Fruit fly (Drosophila melanogaster) whole organism, adult: ENCODE data around the gene CG2247.

ENCODE experiments used
- CG11617 ChIP-seq: fragments of 200-800 bp; sonication (Bioruptor generic); optimal IDR thresholded peaks from 2 replicates; lab custom pipeline; 2017; ENCODE audit warnings: mild to moderate bottlenecking, missing biosample characterization, missing genetic modification reagents, missing genetic modification characterization
- CG12768 ChIP-seq: fragments of 200-800 bp; sonication (Bioruptor generic); optimal IDR thresholded peaks from 2 replicates; lab custom pipeline; 2017; ENCODE audit warnings: missing biosample characterization, missing genetic modification characterization, mild to moderate bottlenecking, moderate library complexity, missing genetic modification reagents
- CG14711 ChIP-seq: fragments of 200-800 bp; sonication (Bioruptor generic); optimal IDR thresholded peaks from 2 replicates; lab custom pipeline; 2018; ENCODE audit warnings: missing biosample characterization, mild to moderate bottlenecking, missing genetic modification characterization, moderate library complexity
- CG1620 ChIP-seq: fragments of 200-800 bp; sonication (Bioruptor generic); optimal IDR thresholded peaks from 2 replicates; lab custom pipeline; 2016; ENCODE audit warnings: missing biosample characterization, missing genetic modification characterization
- CG33017 ChIP-seq: fragments of 200-800 bp; sonication (Bioruptor generic); optimal IDR thresholded peaks from 2 replicates; lab custom pipeline; 2018; ENCODE audit warnings: missing biosample characterization, mild to moderate bottlenecking, missing genetic modification characterization, moderate library complexity
- CG7045 ChIP-seq: fragments of 200-800 bp; sonication (Bioruptor generic); optimal IDR thresholded peaks from 2 replicates; lab custom pipeline; 2017; ENCODE audit warnings: missing biosample characterization, mild to moderate bottlenecking, missing genetic modification characterization
- CG7101 ChIP-seq: fragments of 200-800 bp; sonication (Bioruptor generic); optimal IDR thresholded peaks from 2 replicates; lab custom pipeline; 2018; ENCODE audit warnings: missing biosample characterization, mild to moderate bottlenecking, missing genetic modification characterization, moderate library complexity
- Crg-1 ChIP-seq: fragments of 200-800 bp; sonication (Bioruptor generic); optimal IDR thresholded peaks from 2 replicates; lab custom pipeline; 2016; ENCODE audit warnings: missing biosample characterization, missing genetic modification characterization
- Hr96 ChIP-seq: fragments of 200-800 bp; sonication (Bioruptor generic); optimal IDR thresholded peaks from 2 replicates; lab custom pipeline; 2016; ENCODE audit warnings: missing biosample characterization, missing genetic modification characterization
- Mnt ChIP-seq: fragments of 200-800 bp; sonication (Bioruptor generic); optimal IDR thresholded peaks from 2 replicates; lab custom pipeline; 2016; ENCODE audit warnings: missing biosample characterization, mild to moderate bottlenecking, missing genetic modification characterization
- bab1 ChIP-seq: fragments of 200-800 bp; sonication (Bioruptor generic); optimal IDR thresholded peaks from 3 replicates; lab custom pipeline; 2019; ENCODE audit warnings: missing biosample characterization, mild to moderate bottlenecking, missing genetic modification characterization, moderate library complexity
- cic ChIP-seq: fragments of 200-800 bp; sonication (Bioruptor generic); optimal IDR thresholded peaks from 2 replicates; lab custom pipeline; 2017; ENCODE audit warnings: missing biosample characterization, mild to moderate bottlenecking, missing genetic modification characterization, moderate library complexity
- cnc ChIP-seq, 2 experiments: fragments of >200 bp; optimal IDR thresholded peaks; 2 replicates each; lab custom pipeline; 2017
- kay ChIP-seq: fragments of 200-800 bp; sonication (Bioruptor generic); peaks from one replicate; lab custom pipeline; 2016; ENCODE audit warnings: missing biosample characterization, missing genetic modification characterization, borderline replicate concordance
- ovo ChIP-seq: fragments of 200-800 bp; sonication (Bioruptor generic); optimal IDR thresholded peaks from 2 replicates; lab custom pipeline; 2016; ENCODE audit warnings: missing biosample characterization, missing genetic modification characterization
- pad ChIP-seq: fragments of 200-800 bp; sonication (Bioruptor generic); optimal IDR thresholded peaks from 3 replicates; lab custom pipeline; 2017; ENCODE audit warnings: missing biosample characterization, missing genetic modification characterization, mild to moderate bottlenecking, moderate library complexity, missing genetic modification reagents
- tj ChIP-seq: fragments of 200-800 bp; sonication (Bioruptor generic); optimal IDR thresholded peaks from 3 replicates; lab custom pipeline; 2017; ENCODE audit warnings: missing biosample characterization, mild to moderate bottlenecking, missing genetic modification characterization, moderate library complexity
- toe ChIP-seq: fragments of 200-800 bp; sonication (Bioruptor generic); optimal IDR thresholded peaks from 2 replicates; lab custom pipeline; 2016; ENCODE audit warnings: missing biosample characterization, missing genetic modification characterization

Gene CG2247

DNA sequence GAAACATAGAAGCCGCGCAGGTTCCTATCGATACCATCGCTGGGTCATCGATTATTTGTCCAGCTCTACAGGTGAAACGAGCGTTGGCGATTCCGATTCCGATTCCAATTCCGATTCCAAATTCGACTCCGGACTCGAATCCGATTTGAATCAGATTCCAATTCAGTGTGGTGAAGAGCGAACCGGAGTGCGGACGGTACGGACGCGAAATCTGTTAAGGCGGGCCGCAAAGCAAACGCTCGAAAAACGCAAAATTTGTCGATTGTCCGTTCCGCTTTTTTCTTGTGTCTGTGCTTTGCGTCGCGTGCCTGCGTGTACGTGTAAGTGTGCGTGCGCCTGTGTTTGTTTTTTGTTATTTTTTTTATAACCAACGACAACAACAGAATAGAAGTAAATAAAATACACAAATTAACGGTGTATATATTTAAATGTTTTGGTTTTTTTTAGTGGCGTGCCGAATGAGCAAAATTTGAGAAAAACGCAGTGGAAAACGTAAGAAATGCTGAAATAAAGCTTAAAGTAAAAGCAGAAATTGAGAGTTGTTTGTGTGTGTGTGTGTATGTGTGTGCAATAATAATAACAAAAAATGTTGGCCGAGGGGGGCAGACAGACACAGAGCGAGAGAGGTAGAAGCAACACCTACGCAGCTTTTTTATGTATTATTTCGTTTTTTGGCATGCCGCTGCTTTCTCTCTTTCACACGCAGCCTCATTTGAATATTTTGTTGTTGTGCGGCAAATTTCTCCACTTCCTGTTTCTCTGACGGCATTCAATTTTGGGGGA, 10.6 kb upstream of the CG2247 start, which contains the start of gene Ptp10D:
Ptp10D (plus strand) TSS at position 150 of the 783 bp plus-strand sequence.
- peak; percentile 40 for TF ChIP-seq ovo (GFP tag; lab: Kevin White, UChicago)
- TF ChIP-seq cnc (optimal IDR thresholded peaks at IDR 0.05; lab: Kevin White, UChicago) = no peak
- TF ChIP-seq Hr96 = no peak
- TF ChIP-seq pad (GFP tag; lab: Kevin White, UChicago) = no peak
- TF ChIP-seq CG11617 = peak; percentile 10
- peak; percentile 41 for TF ChIP-seq CG7101 (tag; lab: Kevin White, UChicago)
- TF ChIP-seq toe (GFP tag; lab: Kevin White, UChicago) = no peak
- TF ChIP-seq CG14711 = no peak
- peak; percentile 78 for TF ChIP-seq tj (GFP tag; lab: Kevin White, UChicago)
- TF ChIP-seq Mnt (GFP tag; lab: Kevin White, UChicago) = peak; percentile 71
- TF ChIP-seq bab1 (GFP tag; lab: Kevin White, UChicago) = peak; percentile 61
- TF ChIP-seq Crg-1 = peak; percentile 21
- TF ChIP-seq cic (GFP tag; lab: Kevin White, UChicago) = peak; percentile 29
- peak; percentile 53 for TF ChIP-seq CG12768 (GFP tag; lab: Kevin White, UChicago)
- no peak for TF ChIP-seq CG1620 (GFP tag; lab: Kevin White, UChicago)
- no peak for TF ChIP-seq CG33017
- no peak for TF ChIP-seq kay (GFP tag; lab: Kevin White, UChicago)

DNA sequence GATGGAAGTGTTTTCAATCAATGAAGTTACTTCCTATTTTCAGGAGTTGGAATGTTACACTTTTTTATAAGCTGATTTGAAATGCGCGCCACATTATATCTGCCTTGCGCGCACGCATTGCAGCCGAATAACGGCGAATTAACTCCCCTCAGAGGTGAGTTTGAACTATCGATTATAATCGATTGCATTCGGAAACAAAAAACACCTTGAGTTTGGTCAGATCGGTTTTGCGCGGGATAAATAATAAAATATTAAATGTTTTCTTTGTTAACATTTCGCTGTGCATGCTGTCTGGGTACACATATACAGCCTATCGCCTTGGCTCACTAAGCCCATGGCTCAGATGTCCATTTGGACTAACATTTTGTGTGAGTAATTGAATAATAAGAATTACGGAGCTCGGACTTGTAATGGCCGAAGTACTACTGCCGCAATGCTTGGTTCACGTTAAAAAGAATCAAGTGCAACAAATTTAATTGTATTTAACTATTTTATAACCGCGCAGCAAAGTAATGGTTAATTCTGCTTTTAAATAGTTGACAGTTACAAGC, 9.9 kb upstream of the CG2247 start:
- TF ChIP-seq kay (GFP tag; lab: Kevin White, UChicago) (peak; percentile 84), cnc (optimal IDR thresholded peaks at IDR 0.05; lab: Kevin White, UChicago) (no peak), pad (GFP tag; lab: Kevin White, UChicago) (peak; percentile 56)

DNA sequence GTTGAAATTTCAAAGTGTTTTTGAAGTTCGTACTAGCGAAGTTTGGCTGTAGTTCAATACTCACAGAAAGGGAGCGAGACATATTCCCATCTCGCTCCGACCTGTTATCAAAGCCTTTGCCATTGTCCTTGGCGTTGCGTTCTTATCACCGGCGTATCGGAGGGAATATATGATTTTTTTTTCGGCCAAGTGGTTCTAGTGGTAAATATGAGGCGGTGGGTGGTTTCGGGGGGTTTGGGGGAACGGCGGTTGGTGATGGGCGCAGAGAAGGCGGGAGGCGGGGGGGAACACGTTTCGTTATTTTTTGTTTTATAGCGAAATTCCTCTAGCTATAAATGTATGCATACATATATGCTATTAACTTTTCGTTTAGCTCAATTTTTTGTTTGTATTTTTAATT, 9.1 kb upstream of the CG2247 start:
- TF ChIP-seq cic (GFP tag; lab: Kevin White, UChicago) = peak; percentile 31
- TF ChIP-seq Mnt (GFP tag; lab: Kevin White, UChicago) = no peak

DNA sequence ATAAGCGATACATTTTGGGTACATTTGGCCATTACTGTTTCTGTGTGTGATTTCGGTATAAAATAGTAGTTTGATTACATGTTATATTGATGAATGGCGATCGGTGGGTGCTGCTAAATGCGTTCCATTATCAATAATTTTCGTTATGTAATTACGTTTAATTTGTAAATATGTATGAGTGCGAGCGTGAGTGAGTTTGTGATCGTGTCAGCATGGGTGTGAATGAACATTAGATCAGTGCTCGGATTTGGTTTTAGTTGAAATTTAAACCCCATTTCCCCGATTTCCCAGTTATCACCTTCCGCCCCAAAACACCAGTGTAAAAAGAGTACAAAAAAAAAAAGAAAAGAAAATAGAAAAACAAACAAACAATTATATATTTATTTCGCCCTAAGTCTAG, 8.2 kb upstream of the CG2247 start:
- TF ChIP-seq CG12768 (GFP tag; lab: Kevin White, UChicago) (no peak), ovo (GFP tag; lab: Kevin White, UChicago) (no peak), cic (GFP tag; lab: Kevin White, UChicago) (peak; percentile 60), Hr96 (no peak)

DNA sequence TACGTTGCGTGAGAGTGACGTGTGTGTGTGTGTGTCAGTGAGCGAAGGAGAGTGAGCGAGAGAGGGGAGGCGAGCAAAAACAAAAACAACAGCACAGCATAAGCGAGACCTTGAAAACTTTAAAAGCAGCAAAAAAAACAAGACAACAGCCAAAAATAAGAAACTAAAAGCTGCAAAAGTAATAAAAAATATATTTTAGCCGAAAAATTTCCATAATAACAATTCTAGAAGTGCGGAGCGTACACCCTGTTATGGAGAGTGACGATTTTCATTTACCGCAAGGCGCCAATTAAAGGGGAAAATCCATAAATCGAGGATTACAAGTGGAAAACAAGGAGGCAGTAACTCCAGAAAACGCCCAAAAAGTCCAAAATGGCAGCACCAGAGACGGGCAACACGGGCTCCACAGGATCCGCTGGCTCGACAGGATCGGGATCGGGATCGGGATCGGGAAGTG, 5.1 kb upstream of the CG2247 start:
- TF ChIP-seq pad (GFP tag; lab: Kevin White, UChicago) (peak; percentile 54), Crg-1 (no peak), CG33017 (no peak), ovo (GFP tag; lab: Kevin White, UChicago) (no peak)

DNA sequence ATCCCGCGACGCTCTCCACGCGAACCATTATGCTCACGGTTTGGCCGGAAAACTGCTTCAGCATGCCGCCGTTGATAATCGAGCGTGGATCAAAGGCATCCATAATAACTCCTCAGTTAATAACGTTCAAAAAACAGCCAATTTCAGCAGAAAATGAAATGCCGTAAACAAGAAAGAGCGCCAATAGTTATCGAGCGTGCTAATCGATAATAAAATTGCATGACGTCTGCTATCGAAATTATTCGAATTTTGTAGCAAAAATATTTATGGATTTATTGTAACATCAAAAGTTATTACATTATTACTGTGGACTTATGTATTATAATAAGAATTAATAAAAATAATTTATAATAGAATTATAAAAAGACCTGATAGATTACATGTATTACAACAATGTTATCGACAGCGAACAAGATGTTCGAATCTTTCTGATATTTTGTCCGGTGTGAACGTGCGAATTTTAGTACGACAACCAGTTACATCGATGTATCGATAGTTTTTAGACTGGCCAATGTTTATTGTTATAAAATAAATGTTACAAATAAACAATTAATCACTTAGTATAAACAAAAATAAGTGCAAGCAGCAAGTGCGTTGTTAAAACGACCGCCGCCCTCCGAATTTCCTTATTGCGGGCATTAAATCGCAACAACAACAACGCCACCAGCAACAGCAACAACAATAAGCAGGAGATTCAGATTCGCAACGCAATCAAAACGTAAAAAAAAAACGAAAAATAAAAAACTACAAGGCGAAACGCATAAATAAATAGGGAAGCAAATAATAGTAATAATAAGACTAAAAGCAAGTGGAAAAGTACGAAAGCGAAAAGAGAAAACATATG, 4.4 kb upstream of the CG2247 start, which contains the start of the genes RPA3 and Met:
RPA3 (minus strand) TSS at position 189 of the 844 bp plus-strand sequence.
Met (plus strand) TSS at position 473 of the 844 bp plus-strand sequence.
- TF ChIP-seq CG7045 (GFP tag; lab: Kevin White, UChicago) = no peak
- TF ChIP-seq cic (GFP tag; lab: Kevin White, UChicago) = no peak
- TF ChIP-seq bab1 (GFP tag; lab: Kevin White, UChicago) = peak; percentile 18
- no peak for TF ChIP-seq CG1620 (GFP tag; lab: Kevin White, UChicago)
- TF ChIP-seq CG7101 (tag; lab: Kevin White, UChicago) = no peak
- TF ChIP-seq tj (GFP tag; lab: Kevin White, UChicago) = peak; percentile 84
- no peak for TF ChIP-seq pad (GFP tag; lab: Kevin White, UChicago)
- peak; percentile 17 for TF ChIP-seq Mnt (GFP tag; lab: Kevin White, UChicago)

DNA sequence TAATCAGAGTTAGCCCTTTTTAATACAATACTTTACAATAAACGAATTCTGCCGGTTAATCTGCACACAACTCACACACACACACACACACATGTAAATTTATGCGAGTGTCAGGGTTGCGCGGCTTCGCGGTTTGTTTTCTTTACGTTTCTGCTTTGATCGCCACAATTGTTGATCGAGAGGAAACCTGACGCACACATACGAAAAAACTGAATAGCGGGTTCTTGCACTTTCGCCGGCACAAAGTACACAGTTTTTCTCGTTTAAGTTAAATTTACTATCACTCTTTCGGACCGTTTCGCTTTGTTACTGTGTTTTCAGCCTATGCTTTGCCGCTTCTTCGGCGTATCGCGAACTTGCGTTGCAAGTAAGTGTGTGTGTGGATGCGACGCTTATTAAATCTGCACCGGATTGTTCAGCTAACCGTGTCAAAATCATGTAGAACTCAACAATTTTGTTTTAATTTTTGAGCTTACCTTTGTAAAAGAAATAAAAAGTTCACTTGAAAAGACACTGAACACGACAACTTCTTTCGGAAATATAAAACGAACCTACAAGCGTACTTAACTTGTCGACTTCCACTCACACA, 302 bp downstream of the CG2247 start:
- no peak for TF ChIP-seq bab1 (GFP tag; lab: Kevin White, UChicago)
- peak; percentile 31 for TF ChIP-seq cic (GFP tag; lab: Kevin White, UChicago)
- TF ChIP-seq CG14711 = peak; percentile 94
- peak; percentile 86 for TF ChIP-seq tj (GFP tag; lab: Kevin White, UChicago)
